Worm (Caenorhabditis elegans) whole organism, young adult: ENCODE data around the gene ZC239.17.

Experiments used
- B0261.1 ChIP-seq: sonication (generic microtip); optimal IDR thresholded peaks from 2 replicates; lab custom pipeline; 2016; ENCODE audit warnings: mild to moderate bottlenecking, missing genetic modification characterization, moderate library complexity, missing compliant biosample characterization
- B0336.3 ChIP-seq: fragments of 200-800 bp; sonication (Bioruptor generic); IDR thresholded peaks from 2 replicates; pipeline ENCODE4 v1.3.6; 2022; ENCODE audit warnings: missing genetic modification characterization, missing compliant biosample characterization
- C17E4.6 ChIP-seq: fragments of 200-800 bp; sonication (Bioruptor generic); IDR thresholded peaks from 2 replicates; pipeline ENCODE4 v1.3.6; 2022; ENCODE audit warnings: missing genetic modification reagents, missing genetic modification characterization, missing compliant biosample characterization
- D2030.7 ChIP-seq: fragments of 200-800 bp; sonication (Bioruptor generic); IDR thresholded peaks from 2 replicates; pipeline ENCODE4 v1.3.6; 2022; ENCODE audit warnings: missing genetic modification reagents, missing genetic modification characterization, missing compliant biosample characterization
- F33H1.4 ChIP-seq: fragments of 200-800 bp; sonication (Bioruptor generic); IDR thresholded peaks from 2 replicates; pipeline ENCODE4 v1.3.6; 2022; ENCODE audit warnings: missing genetic modification reagents, missing genetic modification characterization, missing compliant biosample characterization
- F39B2.1 ChIP-seq: fragments of 200-800 bp; sonication (Bioruptor generic); IDR thresholded peaks from 2 replicates; pipeline ENCODE4 v1.3.6; 2022; ENCODE audit warnings: missing genetic modification reagents, missing genetic modification characterization, missing compliant biosample characterization
- F52B5.7 ChIP-seq: sonication (generic microtip); optimal IDR thresholded peaks from 2 replicates; lab custom pipeline; 2016; ENCODE audit warnings: mild to moderate bottlenecking, missing genetic modification characterization, missing compliant biosample characterization
- K11D2.4 ChIP-seq: fragments of 200-800 bp; sonication (Bioruptor generic); IDR thresholded peaks from 2 replicates; pipeline ENCODE4 v1.3.6; 2022; ENCODE audit warnings: missing genetic modification reagents, missing genetic modification characterization, missing compliant biosample characterization
- T07F8.4 ChIP-seq: sonication (generic microtip); optimal IDR thresholded peaks from 2 replicates; lab custom pipeline; 2016; ENCODE audit warnings: mild to moderate bottlenecking, missing genetic modification characterization, moderate library complexity, missing compliant biosample characterization
- Y67H2A.10 ChIP-seq: fragments of 200-800 bp; sonication (Bioruptor generic); conservative IDR thresholded peaks from 2 replicates; pipeline ENCODE4 v1.3.6; 2022; ENCODE audit warnings: missing genetic modification reagents, missing genetic modification characterization, missing compliant biosample characterization
- attf-3 ChIP-seq: fragments of 200-800 bp; sonication (Bioruptor generic); conservative IDR thresholded peaks from 2 replicates; pipeline ENCODE4 v1.3.6; 2022; ENCODE audit warnings: missing genetic modification reagents, missing genetic modification characterization, missing compliant biosample characterization
- bed-2 ChIP-seq: fragments of 200-800 bp; sonication (Bioruptor generic); IDR thresholded peaks from 2 replicates; pipeline ENCODE4 v1.3.6; 2022; ENCODE audit warnings: missing genetic modification reagents, missing genetic modification characterization, missing compliant biosample characterization
- cebp-1 ChIP-seq, 2 experiments: fragments of 200-800 bp in 1 of 2; sonication (Bioruptor generic) in 1 of 2; sonication (generic microtip) in 1 of 2; IDR thresholded peaks in 1 of 2; optimal IDR thresholded peaks in 1 of 2; 2 replicates each; pipeline versions ENCODE4 v1.3.6 to Lab custom; 2017 to 2022; ENCODE audit warnings: missing compliant biosample characterization in 2 of 2, missing genetic modification characterization in 2 of 2, mild to moderate bottlenecking in 1 of 2, missing genetic modification reagents in 1 of 2, moderate library complexity in 1 of 2
- cebp-2 ChIP-seq: fragments of 200-800 bp; sonication (Bioruptor generic); IDR thresholded peaks from 2 replicates; pipeline ENCODE4 v1.3.6; 2022; ENCODE audit warnings: missing genetic modification characterization, missing compliant biosample characterization
- ceh-79 ChIP-seq: sonication (generic microtip); optimal IDR thresholded peaks from 2 replicates; lab custom pipeline; 2017; ENCODE audit warnings: mild to moderate bottlenecking, missing genetic modification characterization, missing compliant biosample characterization
- die-1 ChIP-seq: sonication (generic microtip); optimal IDR thresholded peaks from 2 replicates; lab custom pipeline; 2016; ENCODE audit warnings: missing genotype, mild to moderate bottlenecking, missing genetic modification characterization, missing compliant biosample characterization
- efl-1 ChIP-seq: fragments of 150-350 bp; optimal IDR thresholded peaks from 2 replicates; lab custom pipeline; 2014; ENCODE audit warnings: missing biosample characterization, missing genetic modification reagents, missing genetic modification characterization
- egl-44 ChIP-seq: fragments of 200-800 bp; sonication (Bioruptor generic); IDR thresholded peaks from 2 replicates; pipeline ENCODE4 v1.3.6; 2022; ENCODE audit warnings: missing genetic modification reagents, missing genetic modification characterization, missing compliant biosample characterization
- gei-17 ChIP-seq: fragments of 200-800 bp; sonication (Bioruptor generic); optimal IDR thresholded peaks from 2 replicates; lab custom pipeline; 2018; ENCODE audit warnings: mild to moderate bottlenecking, missing genetic modification characterization, missing compliant biosample characterization
- hrde-1 ChIP-seq: sonication (generic microtip); optimal IDR thresholded peaks from 2 replicates; lab custom pipeline; 2016; ENCODE audit warnings: missing genetic modification characterization, mild to moderate bottlenecking, missing compliant biosample characterization, moderate library complexity, missing genotype, missing genetic modification reagents, borderline replicate concordance
- hsf-1 ChIP-seq: fragments of 200-800 bp; sonication (Bioruptor generic); IDR thresholded peaks from 2 replicates; pipeline ENCODE4 v1.3.6; 2022; ENCODE audit warnings: missing genetic modification reagents, missing genetic modification characterization, missing compliant biosample characterization
- lin-35 ChIP-seq, 3 experiments: fragments of 150-350 bp in 2 of 3; sonication (generic microtip) in 1 of 3; optimal IDR thresholded peaks; 2 replicates each; lab custom pipeline; 2014 to 2018; ENCODE audit warnings: missing biosample characterization in 3 of 3, missing genetic modification characterization in 3 of 3, missing genetic modification reagents in 3 of 3
- lin-54 ChIP-seq: fragments of 200-800 bp; sonication (Bioruptor generic); optimal IDR thresholded peaks from 2 replicates; lab custom pipeline; 2018; ENCODE audit warnings: mild to moderate bottlenecking, missing genetic modification characterization, missing compliant biosample characterization
- lir-1 ChIP-seq: fragments of 200-800 bp; sonication (Bioruptor generic); conservative IDR thresholded peaks from 2 replicates; pipeline ENCODE4 v1.3.6; 2022; ENCODE audit warnings: missing genetic modification reagents, missing genetic modification characterization, missing compliant biosample characterization
- lsl-1 ChIP-seq: fragments of 200-800 bp; sonication (Bioruptor generic); optimal IDR thresholded peaks from 2 replicates; lab custom pipeline; 2018; ENCODE audit warnings: mild to moderate bottlenecking, missing genetic modification characterization, moderate library complexity, missing compliant biosample characterization
- lsy-27 ChIP-seq: sonication (generic microtip); optimal IDR thresholded peaks from 2 replicates; lab custom pipeline; 2017; ENCODE audit warnings: missing genetic modification characterization, mild to moderate bottlenecking, missing compliant biosample characterization, antibody characterized with exemption, missing genotype, borderline replicate concordance; ENCODE audit not compliant: insufficient read depth
- madf-10 ChIP-seq: sonication (generic microtip); optimal IDR thresholded peaks from 2 replicates; lab custom pipeline; 2016; ENCODE audit warnings: mild to moderate bottlenecking, missing genetic modification characterization, missing compliant biosample characterization
- madf-6 ChIP-seq: fragments of 200-800 bp; sonication (Bioruptor generic); IDR thresholded peaks from 2 replicates; pipeline ENCODE4 v1.3.6; 2022; ENCODE audit warnings: missing genetic modification reagents, missing genetic modification characterization, missing compliant biosample characterization
- mes-4 ChIP-seq: sonication (generic microtip); optimal IDR thresholded peaks from 2 replicates; lab custom pipeline; 2016; ENCODE audit warnings: missing genotype, missing genetic modification characterization, missing compliant biosample characterization
- nhr-80 ChIP-seq: sonication (generic microtip); optimal IDR thresholded peaks from 2 replicates; lab custom pipeline; 2016; ENCODE audit warnings: missing genetic modification characterization, missing compliant biosample characterization
- nhr-90 ChIP-seq: sonication (generic microtip); optimal IDR thresholded peaks from 2 replicates; lab custom pipeline; 2016; ENCODE audit warnings: missing genotype, mild to moderate bottlenecking, missing genetic modification characterization, missing compliant biosample characterization
- pbrm-1 ChIP-seq: fragments of 200-800 bp; sonication (Bioruptor generic); IDR thresholded peaks from 2 replicates; pipeline ENCODE4 v1.3.6; 2022; ENCODE audit warnings: missing genetic modification reagents, missing genetic modification characterization, missing compliant biosample characterization
- rcor-1 ChIP-seq: fragments of 200-800 bp; sonication (Bioruptor generic); IDR thresholded peaks from 2 replicates; pipeline ENCODE4 v1.3.6; 2022; ENCODE audit warnings: missing genetic modification reagents, missing genetic modification characterization, missing compliant biosample characterization
- rec-8 ChIP-seq, 2 experiments: sonication (generic microtip); optimal IDR thresholded peaks; 2 replicates each; lab custom pipeline; 2016; ENCODE audit warnings: mild to moderate bottlenecking in 2 of 2, missing genetic modification characterization in 2 of 2, missing genetic modification reagents in 2 of 2, missing genotype in 2 of 2, missing biosample characterization in 1 of 2, missing compliant biosample characterization in 1 of 2, moderate library complexity in 1 of 2
- repo-1 ChIP-seq: sonication (generic microtip); optimal IDR thresholded peaks from 2 replicates; lab custom pipeline; 2017; ENCODE audit warnings: mild to moderate bottlenecking, missing genetic modification characterization, missing compliant biosample characterization
- snpc-1.1 ChIP-seq: sonication (generic microtip); optimal IDR thresholded peaks from 2 replicates; lab custom pipeline; 2017; ENCODE audit warnings: missing genetic modification characterization, mild to moderate bottlenecking, missing compliant biosample characterization, antibody characterized with exemption, moderate library complexity, missing genotype, missing genetic modification reagents; ENCODE audit not compliant: insufficient read depth
- snpc-1.3 ChIP-seq: sonication (generic microtip); optimal IDR thresholded peaks from 2 replicates; lab custom pipeline; 2017; ENCODE audit warnings: missing genetic modification characterization, mild to moderate bottlenecking, missing compliant biosample characterization, antibody characterized with exemption, moderate library complexity, missing genotype, missing genetic modification reagents; ENCODE audit not compliant: insufficient read depth
- somi-1 ChIP-seq: fragments of 200-800 bp; sonication (Bioruptor generic); optimal IDR thresholded peaks from 2 replicates; lab custom pipeline; 2018; ENCODE audit warnings: mild to moderate bottlenecking, missing genetic modification characterization, missing compliant biosample characterization
- zfh-2 ChIP-seq: fragments of 200-800 bp; sonication (Bioruptor generic); conservative IDR thresholded peaks from 2 replicates; pipeline ENCODE4 v1.3.6; 2022; ENCODE audit warnings: missing genetic modification reagents, missing genetic modification characterization, missing compliant biosample characterization
- zim-3 ChIP-seq: sonication (generic microtip); optimal IDR thresholded peaks from 2 replicates; lab custom pipeline; 2017; ENCODE audit warnings: mild to moderate bottlenecking, missing genetic modification characterization, moderate library complexity, missing compliant biosample characterization
- ztf-26 ChIP-seq: sonication (generic microtip); optimal IDR thresholded peaks from 2 replicates; lab custom pipeline; 2017; ENCODE audit warnings: missing genetic modification characterization, missing compliant biosample characterization

The ZC239.17 gene

ce11 chrII:3251782-3252181, 26.1 kb upstream of the ZC239.17 start:
- TF ChIP-seq T07F8.4 (tag; lab: Kevin White, UChicago) (no peak), hrde-1 (tag; lab: Kevin White, UChicago) (no peak), C17E4.6 (GFP tag; lab: Robert Waterston, UW) (no peak), lin-54 (no peak), lsy-27 (no peak), B0261.1 (tag; lab: Kevin White, UChicago) (no peak), F39B2.1 (GFP tag; lab: Robert Waterston, UW) (no peak), zim-3 (tag; lab: Kevin White, UChicago) (no peak)

- peak; percentile 74 for TF ChIP-seq zfh-2
- no peak for TF ChIP-seq madf-10 (tag; lab: Kevin White, UChicago)
Measured at ce11 chrII:3250195-3250594, 24.5 kb upstream of the ZC239.17 start.

ce11 chrII:3249406-3249805, 23.7 kb upstream of the ZC239.17 start, which contains the start of gene clec-124:
Gene clec-124, plus strand, starts transcription at chrII:3249706.
- TF ChIP-seq B0336.3 (GFP tag; lab: Robert Waterston, UW) (no peak), lsl-1 (GFP tag; lab: Kevin White, UChicago) (no peak), zim-3 (tag; lab: Kevin White, UChicago) (no peak), lin-35 (GFP tag; optimal IDR thresholded peaks at IDR 0.05; lab: Kevin White, UChicago) (no peak), rec-8 (tag; optimal IDR thresholded peaks at IDR 0.05; lab: Kevin White, UChicago) (no peak), cebp-2 (GFP tag; lab: Robert Waterston, UW) (no peak), rcor-1 (no peak), die-1 (no peak), K11D2.4 (GFP tag; lab: Robert Waterston, UW) (no peak), repo-1 (no peak)

ce11 chrII:3248043-3248718, 22.5 kb upstream of the ZC239.17 start, which contains the start of the genes fbxc-50 and C17F4.2:
Gene fbxc-50, minus strand, starts transcription at chrII:3248123.
Gene C17F4.2, plus strand, starts transcription at chrII:3248668.
- TF ChIP-seq snpc-1.3 (tag; lab: Kevin White, UChicago) (no peak), Y67H2A.10 (GFP tag; lab: Robert Waterston, UW) (no peak), pbrm-1 (GFP tag; lab: Robert Waterston, UW) (0 out of 2 replicates have a peak, but pooled peaks have one; percentile 11), nhr-80 (tag; lab: Kevin White, UChicago) (no peak), D2030.7 (GFP tag; lab: Robert Waterston, UW) (no peak), attf-3 (GFP tag; lab: Robert Waterston, UW) (no peak), B0336.3 (GFP tag; lab: Robert Waterston, UW) (no peak), nhr-90 (tag; lab: Kevin White, UChicago) (no peak), ztf-26 (tag; lab: Kevin White, UChicago) (no peak), snpc-1.1 (peak; percentile 31), somi-1 (no peak), egl-44 (GFP tag; lab: Robert Waterston, UW) (no peak), gei-17 (GFP tag; lab: Kevin White, UChicago) (no peak), cebp-1 (GFP tag; IDR thresholded peaks at IDR 0.05; lab: Robert Waterston, UW) (no peak), cebp-1 (tag; optimal IDR thresholded peaks at IDR 0.05; lab: Kevin White, UChicago) (no peak), ceh-79 (no peak), efl-1 (GFP tag; lab: Kevin White, UChicago) (peak; percentile 90), B0261.1 (tag; lab: Kevin White, UChicago) (no peak), bed-2 (GFP tag; lab: Robert Waterston, UW) (no peak), F33H1.4 (GFP tag; lab: Robert Waterston, UW) (0 out of 2 replicates have a peak, but pooled peaks have one; percentile 24), cebp-2 (GFP tag; lab: Robert Waterston, UW) (no peak), F52B5.7 (tag; lab: Kevin White, UChicago) (no peak), hsf-1 (GFP tag; lab: Robert Waterston, UW) (no peak), mes-4 (no peak), lir-1 (GFP tag; lab: Robert Waterston, UW) (no peak), rec-8 (tag; optimal IDR thresholded peaks at IDR 0.05; lab: Kevin White, UChicago) (no peak), madf-6 (GFP tag; lab: Robert Waterston, UW) (peak; percentile 88)
